Fruit fly (Drosophila melanogaster): ENCODE results near the gene CG33985.

- no peak for TF ChIP-seq h (optimal IDR thresholded peaks at IDR 0.05)
- TF ChIP-seq ttk (optimal IDR thresholded peaks at IDR 0.05) = no peak
- TF ChIP-seq Myc (optimal IDR thresholded peaks at IDR 0.05) = no peak
- TF ChIP-seq psq (optimal IDR thresholded peaks at IDR 0.05) = no peak
- TF ChIP-seq Sin3A (optimal IDR thresholded peaks at IDR 0.05) = no peak
Measured at dm6 chr3L:15538582-15539490, 12.2 kb upstream of the CG33985 start.
